Worm (Caenorhabditis elegans) whole organism, early embryonic: ENCODE measurements around the gene ins-7.
"Not testable (repeated sequence)": the region's sequence is repeated elsewhere in the genome, so short reads cannot be mapped to it uniquely, and the experiment has no call there.

Source experiments
- B0310.2 ChIP-seq: sonication (generic microtip); optimal IDR thresholded peaks from 2 replicates; lab custom pipeline; 2016; ENCODE audit warnings: mild to moderate bottlenecking, missing genetic modification characterization, missing compliant biosample characterization
- F13C5.2 ChIP-seq: sonication (generic microtip); optimal IDR thresholded peaks from 2 replicates; lab custom pipeline; 2017; ENCODE audit warnings: mild to moderate bottlenecking, missing genetic modification characterization, inconsistent platforms, missing compliant biosample characterization
- aly-1 ChIP-seq: sonication (generic microtip); optimal IDR thresholded peaks from 2 replicates; lab custom pipeline; 2016; ENCODE audit warnings: missing genetic modification characterization, missing compliant biosample characterization
- ama-1 ChIP-seq: fragments of 150-350 bp; optimal IDR thresholded peaks from 2 replicates; lab custom pipeline; 2014
- ceh-13 ChIP-seq: fragments of 200-800 bp; sonication (Bioruptor generic); optimal IDR thresholded peaks from 2 replicates; lab custom pipeline; 2018; ENCODE audit warnings: mild to moderate bottlenecking, missing genetic modification characterization, missing compliant biosample characterization
- ceh-36 ChIP-seq: sonication (generic microtip); optimal IDR thresholded peaks from 2 replicates; lab custom pipeline; 2016; ENCODE audit warnings: missing genetic modification characterization, inconsistent platforms, missing compliant biosample characterization
- ets-7 ChIP-seq: sonication (generic microtip); optimal IDR thresholded peaks from 2 replicates; lab custom pipeline; 2016; ENCODE audit warnings: missing genotype, missing genetic modification characterization, missing compliant biosample characterization
- flt-1 ChIP-seq: fragments of 200-800 bp; sonication (Bioruptor generic); IDR thresholded peaks from 2 replicates; pipeline ENCODE4 v1.3.6; 2022; ENCODE audit warnings: missing genetic modification characterization, missing compliant biosample characterization
- hmbx-1 ChIP-seq: sonication (generic microtip); optimal IDR thresholded peaks from 2 replicates; lab custom pipeline; 2016; ENCODE audit warnings: mild to moderate bottlenecking, missing genetic modification characterization, missing compliant biosample characterization
- hmg-4 ChIP-seq: fragments of 200-800 bp; sonication (Bioruptor generic); optimal IDR thresholded peaks from 2 replicates; lab custom pipeline; 2018; ENCODE audit warnings: mild to moderate bottlenecking, missing genetic modification characterization, missing compliant biosample characterization
- hnd-1 ChIP-seq: sonication (generic microtip); optimal IDR thresholded peaks from 2 replicates; lab custom pipeline; 2016; ENCODE audit warnings: missing genetic modification characterization, missing compliant biosample characterization
- pes-1 ChIP-seq: fragments of 200-800 bp; sonication (Bioruptor generic); IDR thresholded peaks from 2 replicates; pipeline ENCODE4 v1.3.6; 2022; ENCODE audit warnings: missing genetic modification reagents, missing genetic modification characterization, missing compliant biosample characterization
- scrt-1 ChIP-seq: fragments of 200-800 bp; sonication (Bioruptor generic); IDR thresholded peaks from 2 replicates; pipeline ENCODE4 v1.3.6; 2022; ENCODE audit warnings: missing genetic modification characterization, missing compliant biosample characterization
- sea-1 ChIP-seq: fragments of 200-800 bp; sonication (Bioruptor generic); conservative IDR thresholded peaks from 2 replicates; pipeline ENCODE4 v1.3.6; 2022; ENCODE audit warnings: missing genetic modification characterization, missing compliant biosample characterization
- tbx-11 ChIP-seq: fragments of 200-800 bp; sonication (Bioruptor generic); IDR thresholded peaks from 2 replicates; pipeline ENCODE4 v1.3.6; 2022; ENCODE audit warnings: missing genetic modification characterization, missing compliant biosample characterization
- tbx-37 ChIP-seq: fragments of 200-800 bp; sonication (Bioruptor generic); conservative IDR thresholded peaks from 2 replicates; pipeline ENCODE4 v1.3.6; 2022; ENCODE audit warnings: missing genetic modification reagents, missing genetic modification characterization, missing compliant biosample characterization
- tra-4 ChIP-seq: sonication (generic microtip); optimal IDR thresholded peaks from 2 replicates; lab custom pipeline; 2017; ENCODE audit warnings: missing genetic modification characterization, missing compliant biosample characterization

Gene ins-7

DNA sequence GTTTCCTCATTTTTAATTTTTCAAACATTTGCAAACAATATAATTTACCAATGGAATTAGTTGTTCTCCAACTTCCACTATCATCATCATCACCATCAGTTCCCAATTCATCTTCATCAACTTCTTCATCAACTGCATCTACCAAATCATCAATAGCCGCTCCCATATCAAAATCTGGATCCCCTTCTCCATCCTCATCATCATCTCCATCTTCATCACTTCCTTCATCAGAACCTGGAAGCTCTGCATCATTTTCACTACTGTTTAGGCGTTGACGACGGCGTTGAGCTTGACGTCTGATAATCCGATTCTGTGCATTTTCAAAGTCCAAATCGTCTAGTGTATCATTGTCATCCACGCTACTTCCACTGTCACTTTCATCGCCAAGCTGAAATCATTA lies 15.2 kb upstream of the ins-7 start:
- no peak for TF ChIP-seq ets-7
- TF ChIP-seq F13C5.2 (tag; lab: Kevin White, UChicago), result no peak
- TF ChIP-seq ceh-36, result no peak
- TF ChIP-seq scrt-1, result no peak
- TF ChIP-seq pes-1 (GFP tag; lab: Robert Waterston, UW), result no peak
- TF ChIP-seq hnd-1 (tag; lab: Kevin White, UChicago), result no peak
- no peak for TF ChIP-seq B0310.2
- TF ChIP-seq ama-1 (lab: Kevin White, UChicago), result no peak
- no peak for TF ChIP-seq sea-1 (GFP tag; lab: Robert Waterston, UW)
- no peak for TF ChIP-seq tbx-11 (GFP tag; lab: Robert Waterston, UW)

DNA sequence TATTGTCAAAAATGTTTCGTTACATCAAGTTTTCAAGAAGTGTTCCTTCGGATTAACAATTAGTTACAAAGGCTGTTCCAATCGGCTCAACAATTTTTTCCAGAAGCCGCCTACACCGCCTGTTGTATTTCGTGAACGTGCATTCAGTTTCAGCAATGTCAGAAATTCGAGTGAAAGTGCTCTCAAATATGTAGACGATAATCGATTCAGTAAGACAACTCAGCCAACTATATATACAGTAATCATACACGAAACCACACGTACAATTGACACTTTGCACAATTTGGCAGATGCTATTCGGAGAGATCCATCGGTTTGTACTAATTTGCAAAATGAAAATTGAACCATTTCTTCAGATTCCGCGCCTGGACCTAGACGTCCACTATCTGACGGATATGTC lies 13.9 kb upstream of the ins-7 start:
- no peak for TF ChIP-seq ceh-36
- no peak for TF ChIP-seq ama-1 (lab: Kevin White, UChicago)
- no peak for TF ChIP-seq F13C5.2 (tag; lab: Kevin White, UChicago)
- no peak for TF ChIP-seq ceh-13 (GFP tag; lab: Kevin White, UChicago)
- TF ChIP-seq B0310.2, result no peak
- TF ChIP-seq tra-4 (tag; lab: Kevin White, UChicago), result no peak
- no peak for TF ChIP-seq pes-1 (GFP tag; lab: Robert Waterston, UW)

DNA sequence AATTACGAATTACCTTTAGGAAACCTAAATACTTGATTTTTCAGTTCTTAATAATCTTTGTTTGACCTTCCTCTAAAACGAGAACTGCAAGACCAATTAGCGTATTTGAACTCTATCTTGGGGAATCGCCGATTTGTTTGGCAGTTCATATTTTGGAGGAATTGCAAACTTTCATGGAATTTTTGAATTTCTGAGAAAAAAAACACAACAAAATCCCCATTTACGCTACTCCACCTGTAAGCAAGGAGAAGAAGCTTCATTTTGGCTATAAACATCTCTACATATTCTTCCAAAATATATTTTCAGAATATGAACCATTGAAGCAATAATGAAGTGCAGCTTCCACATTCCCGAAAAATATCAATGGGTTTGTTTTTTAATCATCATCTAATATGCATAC lies 10.2 kb upstream of the ins-7 start, which contains the start of gene twk-9:
TSS of gene twk-9 (plus strand) at position 301 of the 400 bp plus-strand sequence.
- TF ChIP-seq hnd-1 (tag; lab: Kevin White, UChicago), result no peak
- no peak for TF ChIP-seq pes-1 (GFP tag; lab: Robert Waterston, UW)
- no peak for TF ChIP-seq ceh-36
- TF ChIP-seq ama-1 (lab: Kevin White, UChicago), result no peak
- no peak for TF ChIP-seq tra-4 (tag; lab: Kevin White, UChicago)
- no peak for TF ChIP-seq hmbx-1
- TF ChIP-seq aly-1, result no peak
- TF ChIP-seq tbx-37, result no peak
- no peak for TF ChIP-seq scrt-1
- no peak for TF ChIP-seq flt-1 (GFP tag; lab: Robert Waterston, UW)
- no peak for TF ChIP-seq B0310.2
- no peak for TF ChIP-seq hmg-4 (GFP tag; lab: Kevin White, UChicago)
- no peak for TF ChIP-seq tbx-11 (GFP tag; lab: Robert Waterston, UW)
- TF ChIP-seq ets-7, result no peak
- TF ChIP-seq sea-1 (GFP tag; lab: Robert Waterston, UW), result no peak

DNA sequence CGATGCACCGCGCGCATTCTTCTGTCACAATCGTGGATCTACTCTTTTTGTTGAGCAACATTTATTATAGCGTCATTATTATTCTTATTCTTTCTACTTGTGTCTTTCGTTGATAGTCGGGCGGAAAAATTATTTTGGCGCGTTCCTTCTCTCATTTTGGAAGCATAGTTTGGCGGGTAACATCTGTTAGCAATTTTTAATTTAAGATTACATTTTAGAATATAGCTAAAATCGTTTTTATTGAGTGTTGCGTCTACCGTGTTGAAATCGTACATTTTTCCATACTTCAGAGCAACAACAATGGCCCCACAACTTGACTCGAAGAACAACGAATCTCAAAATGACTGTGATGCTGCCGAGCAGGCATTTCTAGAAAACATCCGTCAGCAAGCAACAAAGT lies 8.0 kb upstream of the ins-7 start, which contains the start of gene sdz-36:
TSS of gene sdz-36 (plus strand) at position 301 of the 400 bp plus-strand sequence.
- TF ChIP-seq F13C5.2 (tag; lab: Kevin White, UChicago) (no peak), tbx-11 (GFP tag; lab: Robert Waterston, UW) (no peak), tbx-37 (no peak), ets-7 (no peak), B0310.2 (no peak), ceh-36 (no peak), tra-4 (tag; lab: Kevin White, UChicago) (no peak)

DNA sequence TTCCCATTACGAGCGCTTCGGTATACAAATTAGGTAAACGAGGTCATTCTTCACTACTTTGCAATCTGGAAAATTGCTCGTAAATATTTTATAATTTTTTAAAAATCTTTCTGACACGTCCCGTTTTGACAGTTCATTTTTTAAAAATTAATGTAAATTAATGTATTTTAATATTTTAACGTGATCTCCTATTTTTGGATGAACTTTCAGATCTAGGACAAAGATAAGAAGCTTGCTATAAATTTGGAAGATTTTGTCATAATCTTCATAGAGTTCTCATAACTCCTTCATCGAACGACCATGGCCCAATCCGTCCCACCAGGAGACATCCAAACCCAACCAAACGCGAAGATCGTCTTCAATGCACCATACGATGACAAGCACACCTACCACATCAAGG lies 6.1 kb upstream of the ins-7 start, which contains the start of gene msp-76:
TSS of gene msp-76 (plus strand) at position 301 of the 400 bp plus-strand sequence.
- not testable (repeated sequence) for TF ChIP-seq tbx-11 (GFP tag; lab: Robert Waterston, UW); tra-4 (tag; lab: Kevin White, UChicago); aly-1

DNA sequence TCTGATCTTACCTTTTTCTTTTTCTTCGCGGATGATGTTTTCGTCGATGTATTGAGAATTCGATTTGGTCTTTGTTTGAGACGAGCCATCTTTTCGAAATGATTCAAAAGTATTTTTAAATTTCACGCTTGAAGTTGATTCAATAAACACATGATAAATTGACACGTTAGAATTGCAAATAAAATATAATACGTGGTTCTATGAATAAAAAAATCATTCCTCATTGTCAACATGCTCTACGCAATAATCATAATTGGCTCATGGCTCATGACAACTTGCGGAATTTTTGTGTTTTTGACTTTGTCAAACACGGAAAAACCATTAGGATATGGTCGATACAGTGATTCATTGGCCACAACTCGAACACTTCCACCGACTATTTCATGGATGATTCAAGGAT lies 788 bp upstream of the ins-7 start, which contains the start of the genes htas-1 and ZK1251.3:
TSS of gene htas-1 (minus strand) at position 101 of the 400 bp plus-strand sequence.
TSS of gene ZK1251.3 (plus strand) at position 226 of the 400 bp plus-strand sequence.
- TF ChIP-seq ceh-13 (GFP tag; lab: Kevin White, UChicago), result no peak
- no peak for TF ChIP-seq flt-1 (GFP tag; lab: Robert Waterston, UW)
- no peak for TF ChIP-seq hmbx-1
- no peak for TF ChIP-seq hmg-4 (GFP tag; lab: Kevin White, UChicago)
- no peak for TF ChIP-seq scrt-1
- TF ChIP-seq aly-1, result no peak
- TF ChIP-seq tra-4 (tag; lab: Kevin White, UChicago), result no peak
- TF ChIP-seq pes-1 (GFP tag; lab: Robert Waterston, UW), result no peak
- TF ChIP-seq F13C5.2 (tag; lab: Kevin White, UChicago), result no peak
- no peak for TF ChIP-seq ceh-36
- no peak for TF ChIP-seq tbx-37
- TF ChIP-seq tbx-11 (GFP tag; lab: Robert Waterston, UW), result no peak

DNA sequence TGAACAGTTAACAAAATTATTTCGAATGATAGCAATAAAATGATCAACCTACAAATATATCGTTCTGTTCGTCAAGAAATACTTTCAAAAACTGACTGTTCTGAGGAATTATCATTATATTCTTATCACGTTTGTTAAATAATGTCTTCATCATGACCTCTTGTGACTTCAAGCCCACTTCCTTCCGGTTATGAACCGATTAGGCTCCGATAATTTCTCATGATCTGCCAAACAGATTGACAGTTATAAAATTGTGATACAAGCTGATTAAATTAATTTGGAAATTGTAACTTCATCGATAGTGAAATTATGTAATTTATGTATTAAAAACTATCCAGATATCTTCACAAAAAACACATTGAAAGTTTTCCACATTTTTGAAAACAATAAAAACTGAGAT lies 1.8 kb downstream of the ins-7 start, which contains the start of gene ins-8:
TSS of gene ins-8 (minus strand) at position 101 of the 400 bp plus-strand sequence.
- TF ChIP-seq aly-1 (no peak), tbx-37 (no peak), scrt-1 (no peak)

DNA sequence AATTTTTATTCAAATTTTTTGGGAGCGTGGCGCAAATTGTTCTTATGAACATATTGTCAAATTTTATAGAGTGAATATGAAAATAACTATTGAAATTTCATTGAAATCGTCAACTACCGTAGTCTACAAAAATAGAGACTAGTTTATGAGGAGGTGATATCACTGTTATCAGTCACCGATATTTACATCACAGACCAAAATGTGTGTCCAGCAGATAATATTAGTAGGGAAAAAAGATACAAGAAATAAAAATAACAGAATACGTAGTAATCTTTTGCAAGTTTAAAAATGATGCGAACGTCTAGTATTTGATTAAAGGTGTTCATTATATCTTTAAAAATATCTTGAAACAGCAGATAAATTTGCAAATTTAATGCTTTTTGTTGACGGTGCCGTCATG lies 3.3 kb downstream of the ins-7 start:
- TF ChIP-seq F13C5.2 (tag; lab: Kevin White, UChicago), result no peak
- no peak for TF ChIP-seq hmbx-1
- no peak for TF ChIP-seq flt-1 (GFP tag; lab: Robert Waterston, UW)
- TF ChIP-seq B0310.2, result no peak
- no peak for TF ChIP-seq sea-1 (GFP tag; lab: Robert Waterston, UW)
- TF ChIP-seq tbx-37, result no peak
- TF ChIP-seq aly-1, result no peak
- TF ChIP-seq ceh-36, result no peak
- TF ChIP-seq hnd-1 (tag; lab: Kevin White, UChicago), result no peak
- no peak for TF ChIP-seq tbx-11 (GFP tag; lab: Robert Waterston, UW)

DNA sequence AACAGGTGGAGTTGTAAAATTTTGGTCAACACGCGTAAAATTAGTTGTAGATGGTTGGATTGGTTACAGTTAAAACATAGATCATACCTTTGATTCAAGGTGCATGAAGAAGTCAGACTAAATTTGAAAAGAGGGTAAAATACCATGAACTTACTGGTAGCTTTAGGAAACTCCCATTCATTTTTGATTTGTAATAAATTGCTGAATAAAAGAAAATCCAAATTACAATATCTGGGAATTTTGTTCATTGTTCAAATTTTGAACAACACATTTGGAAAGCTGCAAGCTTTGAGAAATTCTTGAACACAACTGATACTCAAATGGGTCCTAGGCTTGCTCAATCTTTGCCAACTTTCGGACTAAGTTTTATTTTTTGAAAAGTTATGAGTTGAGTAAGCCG lies 4.6 kb downstream of the ins-7 start:
- TF ChIP-seq ceh-13 (GFP tag; lab: Kevin White, UChicago) (no peak), ets-7 (no peak), aly-1 (no peak), tbx-37 (no peak), tbx-11 (GFP tag; lab: Robert Waterston, UW) (no peak), hmg-4 (GFP tag; lab: Kevin White, UChicago) (no peak)
